Worm (Caenorhabditis elegans) whole organism, L2 larva: ENCODE data around the gene dmd-4.

Source experiments
- R02D3.7 ChIP-seq: fragments of 150-350 bp; optimal IDR thresholded peaks from 2 replicates; lab custom pipeline; 2014; ENCODE audit warnings: missing biosample characterization, missing genetic modification characterization
- ama-1 ChIP-seq: fragments of 150-350 bp; optimal IDR thresholded peaks from 2 replicates; lab custom pipeline; 2018; ENCODE audit warnings: inconsistent platforms
- egl-27 ChIP-seq: sonication (generic microtip); optimal IDR thresholded peaks from 3 replicates; lab custom pipeline; 2017; ENCODE audit warnings: missing biosample characterization, missing genetic modification reagents, missing genetic modification characterization
- fos-1 ChIP-seq: fragments of 150-350 bp; optimal IDR thresholded peaks from 2 replicates; lab custom pipeline; 2014; ENCODE audit warnings: missing biosample characterization, missing genetic modification characterization
- nhr-12 ChIP-seq: fragments of 150-350 bp; optimal IDR thresholded peaks from 2 replicates; lab custom pipeline; 2014; ENCODE audit warnings: missing biosample characterization, missing genetic modification characterization
- sma-9 ChIP-seq, 2 experiments: fragments of 150-350 bp in 1 of 2; sonication (generic microtip) in 1 of 2; optimal IDR thresholded peaks; 2 replicates each; lab custom pipeline; 2014 to 2016; ENCODE audit warnings: missing genetic modification characterization in 2 of 2, mild to moderate bottlenecking in 1 of 2, missing biosample characterization in 1 of 2, missing compliant biosample characterization in 1 of 2, missing genetic modification reagents in 1 of 2, moderate library complexity in 1 of 2
- snpc-4 ChIP-seq: fragments of 150-350 bp; optimal IDR thresholded peaks from 2 replicates; lab custom pipeline; 2014; ENCODE audit warnings: missing biosample characterization, missing genetic modification characterization

DNA sequence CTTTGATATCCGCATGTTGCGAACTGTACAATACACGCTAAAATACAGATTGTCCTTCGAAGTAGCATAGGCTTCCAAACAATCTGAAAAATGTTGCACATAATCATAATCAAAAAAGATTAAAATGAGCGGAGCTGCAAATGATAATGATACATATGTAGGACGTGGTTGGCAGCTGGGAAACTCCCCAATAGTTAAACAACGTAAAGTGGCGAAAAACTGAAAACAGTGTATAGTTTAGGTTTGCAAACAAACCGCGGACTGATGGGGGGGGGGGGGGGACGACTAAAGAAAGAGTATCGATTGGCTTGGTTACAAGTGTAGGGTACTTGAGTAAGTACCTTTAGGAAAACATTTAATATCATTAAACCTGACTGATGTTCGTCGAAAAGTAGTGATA is 43.5 kb upstream of the dmd-4 start, which contains the start of gene hex-5:
- TF ChIP-seq fos-1 (tag; lab: Kevin White, UChicago) (no peak), sma-9 (GFP tag; optimal IDR thresholded peaks at IDR 0.05; lab: Kevin White, UChicago) (no peak), sma-9 (tag; optimal IDR thresholded peaks at IDR 0.05; lab: Kevin White, UChicago) (no peak), nhr-12 (tag; lab: Kevin White, UChicago) (no peak), R02D3.7 (tag; lab: Kevin White, UChicago) (no peak), snpc-4 (tag; lab: Kevin White, UChicago) (no peak), ama-1 (no peak), egl-27 (no peak)
